Fruit fly (Drosophila melanogaster): ENCODE results near the gene CG13474.
A peak's percentile ranks its signal among the peaks of the same experiment; 100 is the strongest.

Gene CG13474

dm6 chr3L:14659954-14660907, 36.7 kb downstream of the CG13474 start:
- TF ChIP-seq cyc (GFP tag; optimal IDR thresholded peaks at IDR 0.05) (no peak), Hr4 (GFP tag; optimal IDR thresholded peaks at IDR 0.05) (peak; percentile 34), Blimp-1 (GFP tag; optimal IDR thresholded peaks at IDR 0.05) (peak; percentile 10), Met (GFP tag; optimal IDR thresholded peaks at IDR 0.05) (no peak), pdm3 (GFP tag; optimal IDR thresholded peaks at IDR 0.05) (peak; percentile 13), CG32006 (GFP tag; optimal IDR thresholded peaks at IDR 0.05) (peak; percentile 31)

DNA sequence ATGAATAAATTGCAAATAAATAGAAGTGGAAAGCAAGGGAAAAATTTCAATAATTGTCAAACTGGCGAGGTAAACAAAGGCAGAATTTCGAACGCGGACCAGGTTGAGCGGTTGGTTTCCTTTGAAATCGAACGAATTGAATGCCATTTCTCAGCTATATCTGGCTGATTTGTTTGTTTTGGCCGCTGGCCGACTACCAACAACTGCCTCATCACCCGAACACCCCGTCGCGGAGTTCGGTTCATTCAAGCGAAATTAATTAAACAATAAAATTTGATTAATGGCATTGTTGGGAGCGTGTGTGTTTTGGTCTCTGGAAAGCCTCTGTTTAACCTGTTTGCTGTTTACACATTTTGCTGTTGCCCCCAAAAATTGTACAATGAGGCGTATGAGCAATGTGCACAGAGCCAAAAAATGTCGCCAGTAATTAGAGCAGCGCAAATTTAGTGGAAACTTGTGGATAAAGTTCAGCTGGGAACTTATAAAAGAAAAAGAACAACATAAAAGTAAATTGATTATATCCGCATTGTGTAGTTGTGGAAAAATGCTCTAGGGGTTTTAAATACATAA, 39.3 kb downstream of the CG13474 start:
- TF ChIP-seq CG32006 (GFP tag; optimal IDR thresholded peaks at IDR 0.05), result no peak
- peak; percentile 69 for TF ChIP-seq fkh (GFP tag; optimal IDR thresholded peaks at IDR 0.05)

dm6 chr3L:14655681-14656080, 41.2 kb downstream of the CG13474 start:
- TF ChIP-seq CG16779 (tag; optimal IDR thresholded peaks at IDR 0.05), result no peak
- no peak for TF ChIP-seq fd85E (GFP tag; optimal IDR thresholded peaks at IDR 0.05)
- TF ChIP-seq achi (GFP tag; optimal IDR thresholded peaks at IDR 0.05), result no peak

dm6 chr3L:14655178-14655577, 41.7 kb downstream of the CG13474 start:
- TF ChIP-seq topi (GFP tag; optimal IDR thresholded peaks at IDR 0.05), result no peak
- TF ChIP-seq CG3919 (GFP tag; optimal IDR thresholded peaks at IDR 0.05), result no peak
- TF ChIP-seq Ets96B (tag; optimal IDR thresholded peaks at IDR 0.05), result no peak

dm6 chr3L:14654737-14655136, 42.2 kb downstream of the CG13474 start:
- TF ChIP-seq Eip78C (GFP tag) (peak; percentile 7), CG11762 (GFP tag; optimal IDR thresholded peaks at IDR 0.05; ENCODE audit: insufficient read depth) (no peak), cyc (GFP tag; optimal IDR thresholded peaks at IDR 0.05) (no peak), CG6854 (GFP tag; optimal IDR thresholded peaks at IDR 0.05) (no peak), svp (GFP tag) (no peak), CG11902 (GFP tag; optimal IDR thresholded peaks at IDR 0.05) (no peak), CG4318 (GFP tag; optimal IDR thresholded peaks at IDR 0.05) (no peak)

- TF ChIP-seq Sox14 (GFP tag; optimal IDR thresholded peaks at IDR 0.05) (peak; percentile 95), CG6854 (GFP tag; optimal IDR thresholded peaks at IDR 0.05) (peak; percentile 74), fkh (GFP tag; optimal IDR thresholded peaks at IDR 0.05) (no peak), CG34406 (GFP tag; optimal IDR thresholded peaks at IDR 0.05) (peak; percentile 83), Met (GFP tag; optimal IDR thresholded peaks at IDR 0.05) (peak; percentile 86), OdsH (GFP tag; optimal IDR thresholded peaks at IDR 0.05) (peak; percentile 91), spab (GFP tag; optimal IDR thresholded peaks at IDR 0.05) (peak; percentile 95), Ets96B (tag; optimal IDR thresholded peaks at IDR 0.05) (peak; percentile 97), Hr4 (GFP tag; optimal IDR thresholded peaks at IDR 0.05) (peak; percentile 81), vri (GFP tag; optimal IDR thresholded peaks at IDR 0.05) (peak; percentile 73), CG32006 (GFP tag; optimal IDR thresholded peaks at IDR 0.05) (peak; percentile 90), lz (GFP tag; optimal IDR thresholded peaks at IDR 0.05) (peak; percentile 82), Smox (GFP tag; optimal IDR thresholded peaks at IDR 0.05) (peak; percentile 80), Eip75B (GFP tag; optimal IDR thresholded peaks at IDR 0.05) (peak; percentile 96), Blimp-1 (GFP tag; optimal IDR thresholded peaks at IDR 0.05) (peak; percentile 9), CG1621 (tag; optimal IDR thresholded peaks at IDR 0.05) (peak; percentile 92), CG4318 (GFP tag; optimal IDR thresholded peaks at IDR 0.05) (peak; percentile 80), CG16779 (tag; optimal IDR thresholded peaks at IDR 0.05) (peak; percentile 74), Lpt (GFP tag; optimal IDR thresholded peaks at IDR 0.05) (peak; percentile 93), CG11294 (GFP tag; IDR thresholded peaks at IDR 0.05) (peak; percentile 54), esn (GFP tag; optimal IDR thresholded peaks at IDR 0.05) (peak; percentile 87), Gug (GFP tag; IDR thresholded peaks at IDR 0.05) (peak; percentile 89), CG3032 (tag; optimal IDR thresholded peaks at IDR 0.05) (peak; percentile 96), CG11902 (GFP tag; optimal IDR thresholded peaks at IDR 0.05) (peak; percentile 56), CG11762 (GFP tag; optimal IDR thresholded peaks at IDR 0.05; ENCODE audit: insufficient read depth) (peak; percentile 86), svp (GFP tag) (peak; percentile 89), pdm3 (GFP tag; optimal IDR thresholded peaks at IDR 0.05) (peak; percentile 91), CG10631 (GFP tag; optimal IDR thresholded peaks at IDR 0.05) (peak; percentile 96), dsx (GFP tag; optimal IDR thresholded peaks at IDR 0.05; ENCODE audit: poor library complexity, severe bottlenecking) (peak; percentile 96), CG8319 (GFP tag; optimal IDR thresholded peaks at IDR 0.05) (peak; percentile 66), CG8119 (GFP tag; IDR thresholded peaks at IDR 0.05) (peak; percentile 93)
Observed at dm6 chr3L:14652554-14652953, 44.4 kb downstream of the CG13474 start.

All from whole organism, prepupa.